Worm (Caenorhabditis elegans) whole organism, L2 larva: ENCODE results near the gene F54H5.2.

Source experiments
- ZK546.5 ChIP-seq: sonication (generic microtip); optimal IDR thresholded peaks from 2 replicates; lab custom pipeline; 2017; ENCODE audit warnings: missing biosample characterization, missing genetic modification characterization
- crh-2 ChIP-seq: sonication (generic microtip); optimal IDR thresholded peaks from 2 replicates; lab custom pipeline; 2017; ENCODE audit warnings: missing biosample characterization, missing genetic modification characterization
- lin-13 ChIP-seq: fragments of 150-350 bp; optimal IDR thresholded peaks from 2 replicates; lab custom pipeline; 2014; ENCODE audit warnings: missing biosample characterization, missing genetic modification reagents, missing genetic modification characterization
- mbf-1 ChIP-seq: sonication (generic microtip); optimal IDR thresholded peaks from 2 replicates; lab custom pipeline; 2017; ENCODE audit warnings: missing biosample characterization, missing genetic modification characterization
- nhr-77 ChIP-seq: fragments of 150-350 bp; optimal IDR thresholded peaks from 2 replicates; lab custom pipeline; 2014; ENCODE audit warnings: missing biosample characterization, missing genetic modification characterization
- skn-1 ChIP-seq: sonication (generic microtip); optimal IDR thresholded peaks from 2 replicates; lab custom pipeline; 2017; ENCODE audit warnings: missing biosample characterization, missing genetic modification characterization
- unc-39 ChIP-seq: fragments of 150-350 bp; optimal IDR thresholded peaks from 2 replicates; lab custom pipeline; 2014; ENCODE audit warnings: missing biosample characterization, missing genetic modification characterization
- unc-62 ChIP-seq: fragments of 150-350 bp; optimal IDR thresholded peaks from 2 replicates; lab custom pipeline; 2014; ENCODE audit warnings: missing biosample characterization, missing genetic modification reagents, missing genetic modification characterization
- zag-1 ChIP-seq: fragments of 150-350 bp; optimal IDR thresholded peaks from 2 replicates; lab custom pipeline; 2014; ENCODE audit warnings: missing biosample characterization, missing genetic modification characterization
- ztf-11 ChIP-seq: sonication (generic microtip); optimal IDR thresholded peaks from 2 replicates; lab custom pipeline; 2017; ENCODE audit warnings: missing biosample characterization, missing genetic modification characterization

DNA sequence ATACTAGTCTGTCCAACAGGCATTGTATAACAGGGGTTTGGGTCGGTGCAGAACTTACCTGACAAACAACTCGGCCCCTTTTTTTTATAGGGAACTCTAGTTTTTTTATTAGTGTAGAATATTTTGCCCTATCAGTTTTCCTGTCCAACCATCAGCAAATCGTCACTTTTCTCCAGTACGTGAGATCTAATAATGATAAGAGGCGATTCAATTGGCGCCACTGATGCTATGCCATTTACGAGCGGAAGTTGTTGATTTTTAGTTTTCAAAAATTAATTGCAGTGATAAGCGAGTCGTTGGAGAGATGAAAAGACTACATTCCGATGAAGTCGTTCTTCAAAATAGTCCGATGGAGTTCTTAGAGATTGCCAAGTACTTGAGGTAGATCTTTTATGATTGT, 1.1 kb downstream of the F54H5.2 start:
- no peak for TF ChIP-seq nhr-77 (tag; lab: Kevin White, UChicago)
- TF ChIP-seq zag-1, result no peak
- TF ChIP-seq mbf-1 (tag; lab: Kevin White, UChicago), result no peak
- no peak for TF ChIP-seq ZK546.5 (tag; lab: Kevin White, UChicago)
- TF ChIP-seq unc-62 (GFP tag; lab: Kevin White, UChicago), result no peak
- TF ChIP-seq lin-13 (GFP tag; lab: Kevin White, UChicago), result no peak
- no peak for TF ChIP-seq unc-39 (tag; lab: Kevin White, UChicago)
- TF ChIP-seq ztf-11 (tag; lab: Kevin White, UChicago), result no peak
- no peak for TF ChIP-seq crh-2 (tag; lab: Kevin White, UChicago)
- TF ChIP-seq skn-1 (tag; lab: Kevin White, UChicago), result no peak
